Worm (Caenorhabditis elegans) whole organism, young adult: Measurements from ENCODE around the gene F37C4.6.
"Not testable (repeated sequence)": the region's sequence is repeated elsewhere in the genome, so short reads cannot be mapped to it uniquely, and the experiment has no call there.

Experiments used
- F57C9.4 ChIP-seq: sonication (generic microtip); optimal IDR thresholded peaks from 2 replicates; lab custom pipeline; 2017; ENCODE audit warnings: mild to moderate bottlenecking, missing genetic modification characterization, missing compliant biosample characterization
- akir-1 ChIP-seq: fragments of 200-800 bp; sonication (Bioruptor generic); optimal IDR thresholded peaks from 2 replicates; lab custom pipeline; 2018; ENCODE audit warnings: mild to moderate bottlenecking, missing genetic modification characterization, moderate library complexity, missing compliant biosample characterization

ce11 chrIV:3911848-3912247, 33.7 kb upstream of the F37C4.6 start, which contains the start of gene F56D6.18:
- not testable (repeated sequence) for TF ChIP-seq akir-1 (GFP tag; lab: Kevin White, UChicago); F57C9.4 (tag; lab: Kevin White, UChicago)
